Worm (Caenorhabditis elegans) whole organism, early embryonic: ENCODE results near the gene R31.2.

Experiments used
- B0310.2 ChIP-seq: sonication (generic microtip); optimal IDR thresholded peaks from 2 replicates; lab custom pipeline; 2016; ENCODE audit warnings: mild to moderate bottlenecking, missing genetic modification characterization, missing compliant biosample characterization
- F13C5.2 ChIP-seq: sonication (generic microtip); optimal IDR thresholded peaks from 2 replicates; lab custom pipeline; 2017; ENCODE audit warnings: mild to moderate bottlenecking, missing genetic modification characterization, inconsistent platforms, missing compliant biosample characterization
- aly-1 ChIP-seq: sonication (generic microtip); optimal IDR thresholded peaks from 2 replicates; lab custom pipeline; 2016; ENCODE audit warnings: missing genetic modification characterization, missing compliant biosample characterization
- ama-1 ChIP-seq: fragments of 150-350 bp; optimal IDR thresholded peaks from 2 replicates; lab custom pipeline; 2014
- ceh-13 ChIP-seq: fragments of 200-800 bp; sonication (Bioruptor generic); optimal IDR thresholded peaks from 2 replicates; lab custom pipeline; 2018; ENCODE audit warnings: mild to moderate bottlenecking, missing genetic modification characterization, missing compliant biosample characterization
- ceh-36 ChIP-seq: sonication (generic microtip); optimal IDR thresholded peaks from 2 replicates; lab custom pipeline; 2016; ENCODE audit warnings: missing genetic modification characterization, inconsistent platforms, missing compliant biosample characterization
- ets-7 ChIP-seq: sonication (generic microtip); optimal IDR thresholded peaks from 2 replicates; lab custom pipeline; 2016; ENCODE audit warnings: missing genotype, missing genetic modification characterization, missing compliant biosample characterization
- flt-1 ChIP-seq: fragments of 200-800 bp; sonication (Bioruptor generic); IDR thresholded peaks from 2 replicates; pipeline ENCODE4 v1.3.6; 2022; ENCODE audit warnings: missing genetic modification characterization, missing compliant biosample characterization
- hmbx-1 ChIP-seq: sonication (generic microtip); optimal IDR thresholded peaks from 2 replicates; lab custom pipeline; 2016; ENCODE audit warnings: mild to moderate bottlenecking, missing genetic modification characterization, missing compliant biosample characterization
- hmg-4 ChIP-seq: fragments of 200-800 bp; sonication (Bioruptor generic); optimal IDR thresholded peaks from 2 replicates; lab custom pipeline; 2018; ENCODE audit warnings: mild to moderate bottlenecking, missing genetic modification characterization, missing compliant biosample characterization
- hnd-1 ChIP-seq: sonication (generic microtip); optimal IDR thresholded peaks from 2 replicates; lab custom pipeline; 2016; ENCODE audit warnings: missing genetic modification characterization, missing compliant biosample characterization
- pes-1 ChIP-seq: fragments of 200-800 bp; sonication (Bioruptor generic); IDR thresholded peaks from 2 replicates; pipeline ENCODE4 v1.3.6; 2022; ENCODE audit warnings: missing genetic modification reagents, missing genetic modification characterization, missing compliant biosample characterization
- scrt-1 ChIP-seq: fragments of 200-800 bp; sonication (Bioruptor generic); IDR thresholded peaks from 2 replicates; pipeline ENCODE4 v1.3.6; 2022; ENCODE audit warnings: missing genetic modification characterization, missing compliant biosample characterization
- sea-1 ChIP-seq: fragments of 200-800 bp; sonication (Bioruptor generic); conservative IDR thresholded peaks from 2 replicates; pipeline ENCODE4 v1.3.6; 2022; ENCODE audit warnings: missing genetic modification characterization, missing compliant biosample characterization
- tbx-11 ChIP-seq: fragments of 200-800 bp; sonication (Bioruptor generic); IDR thresholded peaks from 2 replicates; pipeline ENCODE4 v1.3.6; 2022; ENCODE audit warnings: missing genetic modification characterization, missing compliant biosample characterization
- tbx-37 ChIP-seq: fragments of 200-800 bp; sonication (Bioruptor generic); conservative IDR thresholded peaks from 2 replicates; pipeline ENCODE4 v1.3.6; 2022; ENCODE audit warnings: missing genetic modification reagents, missing genetic modification characterization, missing compliant biosample characterization
- tra-4 ChIP-seq: sonication (generic microtip); optimal IDR thresholded peaks from 2 replicates; lab custom pipeline; 2017; ENCODE audit warnings: missing genetic modification characterization, missing compliant biosample characterization

Gene R31.2

DNA sequence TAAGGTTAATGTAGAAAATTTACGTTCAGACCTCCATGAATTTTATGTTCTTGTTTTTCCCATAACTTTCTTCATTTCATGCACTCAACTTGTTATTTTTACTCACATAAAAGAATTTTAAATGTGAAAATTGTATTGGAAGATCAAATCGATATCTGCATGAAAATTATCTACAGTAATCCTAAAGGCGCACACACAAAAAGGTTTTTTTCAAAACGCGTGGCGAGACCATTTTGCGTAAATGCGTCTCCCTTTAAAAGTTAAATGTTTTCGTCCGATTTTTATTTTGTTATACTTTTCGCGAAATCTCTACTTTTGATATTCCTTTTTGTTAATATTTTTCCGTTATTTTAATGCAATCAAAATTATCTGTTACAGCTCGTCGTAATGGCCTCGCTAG is at the start of gene R31.2:
Gene R31.2, plus strand, starts transcription at position 388 of the 400 bp plus-strand sequence.
- TF ChIP-seq ets-7 (tag; lab: Kevin White, UChicago) (no peak), ama-1 (lab: Kevin White, UChicago) (no peak), F13C5.2 (no peak), ceh-13 (no peak), sea-1 (GFP tag; lab: Robert Waterston, UW) (no peak), tra-4 (no peak), aly-1 (tag; lab: Kevin White, UChicago) (no peak), tbx-37 (GFP tag; lab: Robert Waterston, UW) (no peak), hmg-4 (GFP tag; lab: Kevin White, UChicago) (no peak), flt-1 (no peak), scrt-1 (no peak), B0310.2 (tag; lab: Kevin White, UChicago) (no peak), hmbx-1 (no peak), ceh-36 (tag; lab: Kevin White, UChicago) (no peak), pes-1 (GFP tag; lab: Robert Waterston, UW) (no peak), hnd-1 (no peak), tbx-11 (GFP tag; lab: Robert Waterston, UW) (no peak)

DNA sequence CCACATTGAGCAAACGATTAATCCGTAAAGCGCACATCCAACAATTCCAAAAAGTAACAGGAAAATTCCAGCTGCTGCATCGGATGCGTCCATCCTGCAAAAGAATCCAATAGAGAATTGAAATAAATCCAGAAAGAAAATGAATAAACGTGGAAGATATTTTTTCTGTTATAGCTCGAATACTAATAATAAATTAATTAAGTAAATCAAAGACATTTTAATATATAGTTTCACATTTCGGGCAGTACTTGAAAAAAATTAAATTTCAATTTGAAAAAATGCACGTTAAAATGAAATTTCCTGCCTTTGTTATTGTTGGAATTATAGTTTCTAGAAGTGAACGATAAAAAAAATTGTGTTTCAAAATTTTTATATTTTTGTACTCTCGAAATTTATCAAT is 49.2 kb upstream of the R31.2 start, which contains the start of gene R13H4.7:
Gene R13H4.7, minus strand, starts transcription at position 101 of the 400 bp plus-strand sequence.
- TF ChIP-seq aly-1 (tag; lab: Kevin White, UChicago) = no peak
- no peak for TF ChIP-seq ceh-36 (tag; lab: Kevin White, UChicago)
- no peak for TF ChIP-seq tbx-37 (GFP tag; lab: Robert Waterston, UW)
- no peak for TF ChIP-seq hmbx-1

DNA sequence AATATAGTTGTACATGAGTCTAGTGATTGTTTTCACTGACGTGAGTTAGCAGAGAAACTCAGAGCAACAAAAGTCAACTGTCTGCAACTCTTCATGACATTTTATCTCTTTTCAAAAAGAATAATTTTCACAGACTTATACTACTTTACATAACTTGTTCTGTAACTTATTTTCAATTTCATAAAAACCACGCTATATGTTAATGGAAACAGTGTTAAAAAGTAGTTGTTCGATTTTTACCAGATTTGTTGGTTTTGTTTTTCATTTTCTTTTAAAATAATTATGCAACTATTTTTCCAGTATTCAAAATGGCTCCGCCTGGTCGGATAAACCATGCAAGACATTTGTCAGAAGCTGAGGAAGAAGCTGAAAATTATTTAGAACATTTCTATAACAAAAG is 42.3 kb upstream of the R31.2 start, which contains the start of gene sulp-4:
Gene sulp-4, plus strand, starts transcription at position 301 of the 400 bp plus-strand sequence.
- TF ChIP-seq hnd-1 (no peak), hmbx-1 (no peak), hmg-4 (GFP tag; lab: Kevin White, UChicago) (no peak), flt-1 (no peak), scrt-1 (no peak), tra-4 (no peak)

DNA sequence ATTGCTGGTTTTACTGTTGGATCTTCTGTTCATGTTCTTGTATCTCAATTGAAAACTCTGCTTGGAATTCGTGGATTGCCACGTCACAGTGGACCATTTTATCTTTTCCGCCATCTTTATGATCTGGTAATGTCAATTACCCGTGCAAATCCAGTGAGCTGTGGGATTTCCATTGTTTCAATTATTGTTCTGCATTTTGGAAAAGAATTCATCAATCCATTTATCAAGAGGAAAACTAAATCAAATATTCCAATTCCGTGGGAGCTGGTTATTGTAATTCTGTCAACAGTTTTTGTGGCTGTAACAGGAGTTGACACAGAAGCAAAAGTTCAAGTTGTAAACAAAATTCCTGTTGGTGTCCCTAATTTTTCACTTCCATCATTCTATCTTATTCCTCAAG is 40.7 kb upstream of the R31.2 start:
- TF ChIP-seq hmbx-1 = no peak
- TF ChIP-seq flt-1 = no peak
- TF ChIP-seq pes-1 (GFP tag; lab: Robert Waterston, UW) = no peak
- TF ChIP-seq ceh-36 (tag; lab: Kevin White, UChicago) = no peak
- no peak for TF ChIP-seq tbx-11 (GFP tag; lab: Robert Waterston, UW)
- TF ChIP-seq ceh-13 = no peak
- TF ChIP-seq ets-7 (tag; lab: Kevin White, UChicago) = no peak
- no peak for TF ChIP-seq ama-1 (lab: Kevin White, UChicago)
- TF ChIP-seq hmg-4 (GFP tag; lab: Kevin White, UChicago) = no peak
- no peak for TF ChIP-seq B0310.2 (tag; lab: Kevin White, UChicago)
- no peak for TF ChIP-seq tbx-37 (GFP tag; lab: Robert Waterston, UW)
- no peak for TF ChIP-seq hnd-1
- no peak for TF ChIP-seq sea-1 (GFP tag; lab: Robert Waterston, UW)
- no peak for TF ChIP-seq tra-4
- TF ChIP-seq aly-1 (tag; lab: Kevin White, UChicago) = no peak

DNA sequence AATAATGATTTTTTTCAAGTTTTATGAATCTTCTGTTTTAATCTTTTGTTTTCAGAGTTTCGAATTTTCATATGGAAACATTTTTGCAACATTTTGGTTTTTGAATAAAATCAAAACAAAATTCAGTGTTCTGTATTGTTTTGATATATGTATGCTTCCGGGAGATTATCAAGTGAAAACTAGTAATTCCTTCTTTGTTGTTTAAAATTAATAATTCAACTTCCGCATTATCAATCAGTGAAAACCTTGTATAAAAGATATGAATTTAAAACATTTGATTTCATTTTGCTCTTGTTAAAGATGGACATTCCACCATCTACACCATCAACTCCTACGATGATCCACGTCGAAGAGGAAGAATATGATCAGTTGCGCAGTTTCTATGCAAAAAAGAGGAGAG is 37.6 kb upstream of the R31.2 start, which contains the start of gene sulp-5:
Gene sulp-5, plus strand, starts transcription at position 301 of the 400 bp plus-strand sequence.
- no peak for TF ChIP-seq ama-1 (lab: Kevin White, UChicago)
- TF ChIP-seq hmbx-1 = no peak
- no peak for TF ChIP-seq ceh-13
- no peak for TF ChIP-seq aly-1 (tag; lab: Kevin White, UChicago)
- TF ChIP-seq F13C5.2 = no peak
- TF ChIP-seq sea-1 (GFP tag; lab: Robert Waterston, UW) = no peak
- no peak for TF ChIP-seq scrt-1
- no peak for TF ChIP-seq B0310.2 (tag; lab: Kevin White, UChicago)
- TF ChIP-seq ets-7 (tag; lab: Kevin White, UChicago) = no peak
- no peak for TF ChIP-seq tbx-11 (GFP tag; lab: Robert Waterston, UW)
- TF ChIP-seq tbx-37 (GFP tag; lab: Robert Waterston, UW) = no peak
- no peak for TF ChIP-seq flt-1

DNA sequence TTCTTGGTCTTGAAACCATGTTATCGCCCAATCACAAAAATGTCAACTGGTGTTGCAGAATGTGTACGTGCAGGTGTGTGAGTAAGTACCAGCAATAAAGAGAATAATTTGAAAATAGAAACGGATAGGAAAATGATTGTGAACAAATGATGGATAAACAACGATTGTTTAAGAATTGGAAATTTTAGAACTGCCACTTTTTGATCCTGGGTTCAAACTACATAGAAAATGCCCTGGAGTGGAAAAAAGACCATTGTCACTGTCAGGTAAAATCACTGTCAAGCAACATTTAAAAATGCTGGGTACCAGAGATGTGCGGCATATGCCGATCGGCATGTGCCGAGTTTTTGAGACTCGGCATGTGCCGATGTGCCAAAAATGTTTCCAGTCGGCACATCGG is 34.2 kb upstream of the R31.2 start:
- TF ChIP-seq F13C5.2 (no peak), ets-7 (tag; lab: Kevin White, UChicago) (no peak), ceh-36 (tag; lab: Kevin White, UChicago) (no peak), flt-1 (no peak), ceh-13 (no peak), tra-4 (no peak)

DNA sequence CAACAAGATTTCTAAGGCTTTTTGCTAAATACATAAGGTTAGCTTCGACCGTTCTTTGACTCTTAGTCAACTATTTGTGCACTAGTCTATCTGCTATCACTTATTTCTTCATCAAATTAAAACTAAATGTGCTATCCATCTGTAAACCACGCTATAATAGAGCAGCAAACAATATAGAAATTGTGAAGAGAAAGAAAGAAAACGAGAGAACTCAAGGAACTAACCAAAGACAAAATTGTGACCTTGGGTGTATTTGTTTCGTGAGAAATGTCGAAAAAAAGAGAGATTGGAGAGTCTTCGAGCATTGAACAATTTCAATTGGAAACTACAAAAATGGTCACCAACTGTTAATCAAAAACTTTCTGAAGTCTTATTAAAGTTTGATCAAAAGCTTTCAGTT is 32.3 kb upstream of the R31.2 start:
- TF ChIP-seq ets-7 (tag; lab: Kevin White, UChicago) (no peak), scrt-1 (no peak), F13C5.2 (no peak), hmg-4 (GFP tag; lab: Kevin White, UChicago) (no peak)

DNA sequence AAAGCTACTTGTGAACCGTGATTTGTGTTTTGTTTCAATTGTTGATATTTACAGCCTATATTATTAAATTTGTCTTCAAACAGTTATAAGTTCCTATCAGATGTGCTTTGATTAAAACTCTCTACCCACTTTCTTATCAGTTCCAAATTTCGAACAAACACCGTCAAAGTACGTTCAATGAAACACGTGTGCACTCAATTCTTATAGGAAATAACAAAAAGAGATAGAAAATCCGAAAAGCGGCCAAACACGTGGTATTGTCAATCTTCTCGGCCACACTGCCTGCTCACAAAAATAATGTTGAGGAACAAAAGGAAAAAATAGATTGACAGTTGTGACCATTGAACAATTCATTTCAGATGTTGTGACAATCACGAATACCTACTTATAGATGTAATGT is 31.4 kb upstream of the R31.2 start:
- TF ChIP-seq F13C5.2 (no peak), B0310.2 (tag; lab: Kevin White, UChicago) (no peak), aly-1 (tag; lab: Kevin White, UChicago) (no peak), ets-7 (tag; lab: Kevin White, UChicago) (no peak), pes-1 (GFP tag; lab: Robert Waterston, UW) (no peak), ceh-13 (no peak), hmbx-1 (no peak), hmg-4 (GFP tag; lab: Kevin White, UChicago) (no peak), tbx-11 (GFP tag; lab: Robert Waterston, UW) (no peak), hnd-1 (no peak)
